Worm (Caenorhabditis elegans) whole organism, L1 larva: ENCODE measurements around the gene clec-25.

ENCODE experiments used
- C04F5.9 ChIP-seq: sonication (generic microtip); optimal IDR thresholded peaks from 2 replicates; lab custom pipeline; 2016; ENCODE audit warnings: missing genetic modification characterization, missing compliant biosample characterization
- Y116A8C.19 ChIP-seq: sonication (generic microtip); optimal IDR thresholded peaks from 2 replicates; lab custom pipeline; 2016; ENCODE audit warnings: missing compliant biosample characterization, missing genetic modification characterization, borderline replicate concordance
- ama-1 ChIP-seq: fragments of 150-350 bp; optimal IDR thresholded peaks from 2 replicates; lab custom pipeline; 2014
- ceh-82 ChIP-seq, 3 experiments: fragments of 150-350 bp in 1 of 3; sonication (generic microtip) in 2 of 3; optimal IDR thresholded peaks; 2 replicates each; lab custom pipeline; 2014 to 2017; ENCODE audit warnings: missing biosample characterization in 3 of 3, missing genetic modification characterization in 3 of 3
- ceh-88 ChIP-seq: fragments of 200-800 bp; sonication (Bioruptor generic); IDR thresholded peaks from 2 replicates; pipeline ENCODE4 v1.3.6; 2022; ENCODE audit warnings: missing genetic modification characterization, missing compliant biosample characterization
- efl-1 ChIP-seq, 4 experiments: fragments of 150-350 bp; optimal IDR thresholded peaks in 3 of 4; peaks in 1 of 4; 1 replicate in 1 of 4; 2 replicates in 3 of 4; lab custom pipeline; 2014; ENCODE audit warnings: missing biosample characterization in 2 of 4, missing genetic modification characterization in 2 of 4, missing genetic modification reagents in 2 of 4
- efl-3 ChIP-seq: fragments of 200-800 bp; sonication (Bioruptor generic); optimal IDR thresholded peaks from 2 replicates; lab custom pipeline; 2018; ENCODE audit warnings: mild to moderate bottlenecking, missing genetic modification characterization, missing compliant biosample characterization
- egl-13 ChIP-seq: sonication (generic microtip); optimal IDR thresholded peaks from 2 replicates; lab custom pipeline; 2016; ENCODE audit warnings: missing genotype, missing genetic modification reagents, missing genetic modification characterization, missing compliant biosample characterization
- egl-27 ChIP-seq, 2 experiments: fragments of 150-350 bp in 1 of 2; sonication (generic microtip); optimal IDR thresholded peaks; 3 replicates each; lab custom pipeline; 2017 to 2018; ENCODE audit warnings: missing biosample characterization in 2 of 2, missing genetic modification characterization in 2 of 2, missing genetic modification reagents in 2 of 2
- fkh-10 ChIP-seq: sonication (generic microtip); optimal IDR thresholded peaks from 2 replicates; lab custom pipeline; 2017; ENCODE audit warnings: missing biosample characterization, missing genetic modification reagents, missing genetic modification characterization
- fkh-4 ChIP-seq: sonication (generic microtip); optimal IDR thresholded peaks from 2 replicates; lab custom pipeline; 2016; ENCODE audit warnings: missing compliant biosample characterization, missing genetic modification characterization, borderline replicate concordance
- fos-1 ChIP-seq: fragments of 150-350 bp; optimal IDR thresholded peaks from 2 replicates; lab custom pipeline; 2014; ENCODE audit warnings: missing biosample characterization, missing genetic modification characterization
- hpl-2 ChIP-seq: fragments of 150-350 bp; optimal IDR thresholded peaks from 2 replicates; lab custom pipeline; 2014; ENCODE audit warnings: missing biosample characterization, missing genetic modification reagents, missing genetic modification characterization
- irx-1 ChIP-seq: sonication (generic microtip); optimal IDR thresholded peaks from 2 replicates; lab custom pipeline; 2016; ENCODE audit warnings: missing genetic modification characterization, missing compliant biosample characterization
- isw-1 ChIP-seq: fragments of 200-800 bp; sonication (Bioruptor generic); IDR thresholded peaks from 2 replicates; pipeline ENCODE4 v1.3.6; 2022; ENCODE audit warnings: missing genetic modification characterization, missing compliant biosample characterization
- jun-1 ChIP-seq: fragments of 150-350 bp; optimal IDR thresholded peaks from 2 replicates; lab custom pipeline; 2014; ENCODE audit warnings: missing biosample characterization, missing genetic modification reagents, missing genetic modification characterization
- lin-14 ChIP-seq: fragments of 200-800 bp; sonication (Bioruptor generic); optimal IDR thresholded peaks from 2 replicates; lab custom pipeline; 2018; ENCODE audit warnings: mild to moderate bottlenecking, missing genetic modification characterization, moderate library complexity, missing compliant biosample characterization
- lin-35 ChIP-seq, 2 experiments: fragments of 150-350 bp; optimal IDR thresholded peaks; 2 replicates each; lab custom pipeline; 2014; ENCODE audit warnings: missing biosample characterization in 2 of 2, missing genetic modification characterization in 2 of 2, missing genetic modification reagents in 2 of 2
- lir-3 ChIP-seq: sonication (generic microtip); optimal IDR thresholded peaks from 2 replicates; lab custom pipeline; 2016; ENCODE audit warnings: mild to moderate bottlenecking, missing genetic modification characterization, moderate library complexity, missing compliant biosample characterization; ENCODE audit not compliant: poor library complexity
- lsy-2 ChIP-seq, 2 experiments: fragments of 150-350 bp; optimal IDR thresholded peaks; 2 replicates each; lab custom pipeline; 2014; ENCODE audit warnings: missing biosample characterization in 2 of 2, missing genetic modification characterization in 2 of 2
- mab-9 ChIP-seq: fragments of 200-800 bp; sonication (Bioruptor generic); IDR thresholded peaks from 2 replicates; pipeline ENCODE4 v1.3.6; 2022; ENCODE audit warnings: missing genetic modification reagents, missing genetic modification characterization, missing compliant biosample characterization
- nhr-20 ChIP-seq: sonication (generic microtip); optimal IDR thresholded peaks from 2 replicates; lab custom pipeline; 2016; ENCODE audit warnings: mild to moderate bottlenecking, missing genetic modification characterization, missing compliant biosample characterization
- nhr-47 ChIP-seq: sonication (generic microtip); optimal IDR thresholded peaks from 2 replicates; lab custom pipeline; 2016; ENCODE audit warnings: mild to moderate bottlenecking, missing genetic modification characterization, moderate library complexity, missing compliant biosample characterization
- nhr-71 ChIP-seq: sonication (generic microtip); optimal IDR thresholded peaks from 2 replicates; lab custom pipeline; 2016; ENCODE audit warnings: mild to moderate bottlenecking, missing genetic modification characterization, moderate library complexity, missing compliant biosample characterization
- nhr-76 ChIP-seq: sonication (generic microtip); optimal IDR thresholded peaks from 2 replicates; lab custom pipeline; 2017; ENCODE audit warnings: missing biosample characterization, missing genetic modification characterization
- nhr-90 ChIP-seq: sonication (generic microtip); optimal IDR thresholded peaks from 2 replicates; lab custom pipeline; 2016; ENCODE audit warnings: mild to moderate bottlenecking, missing genetic modification characterization, missing compliant biosample characterization; ENCODE audit not compliant: poor library complexity
- pax-3 ChIP-seq: fragments of 200-800 bp; sonication (Bioruptor generic); optimal IDR thresholded peaks from 2 replicates; lab custom pipeline; 2018; ENCODE audit warnings: mild to moderate bottlenecking, missing genetic modification characterization, moderate library complexity, missing compliant biosample characterization
- rnt-1 ChIP-seq: sonication (generic microtip); optimal IDR thresholded peaks from 2 replicates; lab custom pipeline; 2016; ENCODE audit warnings: mild to moderate bottlenecking, missing genetic modification characterization, moderate library complexity, missing compliant biosample characterization
- skn-1 ChIP-seq: fragments of 150-350 bp; optimal IDR thresholded peaks from 2 replicates; lab custom pipeline; 2014; ENCODE audit warnings: missing biosample characterization, missing genetic modification characterization
- snpc-4 ChIP-seq: fragments of 150-350 bp; optimal IDR thresholded peaks from 2 replicates; lab custom pipeline; 2014; ENCODE audit warnings: missing biosample characterization, missing genetic modification characterization
- snu-23 ChIP-seq: sonication (generic microtip); optimal IDR thresholded peaks from 2 replicates; lab custom pipeline; 2016; ENCODE audit warnings: missing genetic modification characterization, missing compliant biosample characterization
- sox-4 ChIP-seq: sonication (generic microtip); optimal IDR thresholded peaks from 2 replicates; lab custom pipeline; 2016; ENCODE audit warnings: missing genetic modification characterization, missing compliant biosample characterization
- sptf-1 ChIP-seq: fragments of 150-350 bp; optimal IDR thresholded peaks from 2 replicates; lab custom pipeline; 2014; ENCODE audit warnings: missing biosample characterization, missing genetic modification characterization
- sup-37 ChIP-seq: fragments of 200-800 bp; sonication (Bioruptor generic); optimal IDR thresholded peaks from 2 replicates; lab custom pipeline; 2018; ENCODE audit warnings: mild to moderate bottlenecking, missing genetic modification characterization, missing compliant biosample characterization
- tlp-1 ChIP-seq: fragments of 150-350 bp; optimal IDR thresholded peaks from 2 replicates; lab custom pipeline; 2014; ENCODE audit warnings: missing biosample characterization, missing genetic modification characterization
- unc-130 ChIP-seq: fragments of 150-350 bp; optimal IDR thresholded peaks from 2 replicates; lab custom pipeline; 2017; ENCODE audit warnings: missing biosample characterization, missing genetic modification characterization, inconsistent platforms
- unc-30 ChIP-seq: sonication (generic microtip); optimal IDR thresholded peaks from 2 replicates; lab custom pipeline; 2017; ENCODE audit warnings: missing biosample characterization, missing genetic modification characterization
- unc-98 ChIP-seq: fragments of 200-800 bp; sonication (Bioruptor generic); IDR thresholded peaks from 2 replicates; pipeline ENCODE4 v1.3.6; 2022; ENCODE audit warnings: missing genetic modification characterization, missing compliant biosample characterization
- zag-1 ChIP-seq: fragments of 150-350 bp; optimal IDR thresholded peaks from 2 replicates; lab custom pipeline; 2014; ENCODE audit warnings: missing biosample characterization, missing genetic modification characterization
- zip-4 ChIP-seq: fragments of 200-800 bp; sonication (Bioruptor generic); optimal IDR thresholded peaks from 2 replicates; lab custom pipeline; 2018; ENCODE audit warnings: mild to moderate bottlenecking, missing genetic modification characterization, moderate library complexity, missing compliant biosample characterization
- ztf-4 ChIP-seq: fragments of 150-350 bp; optimal IDR thresholded peaks from 2 replicates; lab custom pipeline; 2014; ENCODE audit warnings: missing biosample characterization, missing genetic modification characterization

clec-25 gene

ce11 chrV:16853956-16854683 lies 11.1 kb downstream of the clec-25 start, which contains the start of the genes clec-35 and clec-27:
Gene clec-35, minus strand, starts transcription at chrV:16854056.
Gene clec-27, plus strand, starts transcription at chrV:16854633.
- no peak for TF ChIP-seq unc-98 (GFP tag; lab: Robert Waterston, UW)

- TF ChIP-seq zag-1 (tag; lab: Kevin White, UChicago) (no peak), C04F5.9 (tag; lab: Kevin White, UChicago) (no peak), snu-23 (GFP tag; lab: Kevin White, UChicago) (no peak), jun-1 (tag; lab: Kevin White, UChicago) (no peak), sup-37 (no peak), sox-4 (no peak), sptf-1 (no peak), tlp-1 (tag; lab: Kevin White, UChicago) (no peak), mab-9 (GFP tag; lab: Robert Waterston, UW) (no peak), nhr-71 (tag; lab: Kevin White, UChicago) (no peak), Y116A8C.19 (tag; lab: Kevin White, UChicago) (no peak), egl-13 (tag; lab: Kevin White, UChicago) (no peak), rnt-1 (tag; lab: Kevin White, UChicago) (no peak), zip-4 (GFP tag; lab: Kevin White, UChicago) (no peak), fkh-4 (tag; lab: Kevin White, UChicago) (no peak), fos-1 (tag; lab: Kevin White, UChicago) (no peak), irx-1 (tag; lab: Kevin White, UChicago) (no peak), egl-27 (tag; optimal IDR thresholded peaks at IDR 0.05; lab: Kevin White, UChicago) (no peak)
Observed at ce11 chrV:16857977-16858479, 15.0 kb downstream of the clec-25 start, which contains the start of the genes clec-31 and clec-22. Gene clec-31, minus strand, starts transcription at chrV:16858077. Gene clec-22, plus strand, starts transcription at chrV:16858429.

ce11 chrV:16861719-16862118 lies 18.7 kb downstream of the clec-25 start, which contains the start of the genes clec-32 and clec-24:
Gene clec-32, minus strand, starts transcription at chrV:16861819.
Gene clec-24, plus strand, starts transcription at chrV:16862012.
- TF ChIP-seq hpl-2 (GFP tag; lab: Kevin White, UChicago) (no peak), lsy-2 (tag; optimal IDR thresholded peaks at IDR 0.05; lab: Kevin White, UChicago) (no peak), ama-1 (lab: Kevin White, UChicago) (no peak), tlp-1 (tag; lab: Kevin White, UChicago) (no peak), lin-35 (GFP tag; optimal IDR thresholded peaks at IDR 0.05; lab: Kevin White, UChicago) (no peak), fkh-10 (GFP tag; lab: Kevin White, UChicago) (no peak), efl-3 (GFP tag; lab: Kevin White, UChicago) (no peak), lir-3 (tag; lab: Kevin White, UChicago) (no peak), lin-14 (GFP tag; lab: Kevin White, UChicago) (no peak), ceh-82 (tag; optimal IDR thresholded peaks at IDR 0.05; lab: Kevin White, UChicago) (no peak)

- TF ChIP-seq fos-1 (tag; lab: Kevin White, UChicago) (no peak), lin-14 (GFP tag; lab: Kevin White, UChicago) (no peak)
Observed at ce11 chrV:16865404-16865803, 22.4 kb downstream of the clec-25 start, which contains the start of gene clec-28. Gene clec-28, plus strand, starts transcription at chrV:16865704.

- no peak for TF ChIP-seq ceh-88 (GFP tag; lab: Robert Waterston, UW)
- no peak for TF ChIP-seq ztf-4 (tag; lab: Kevin White, UChicago)
- TF ChIP-seq nhr-90 (tag; lab: Kevin White, UChicago) = no peak
- TF ChIP-seq lin-35 (GFP tag; optimal IDR thresholded peaks at IDR 0.05; lab: Kevin White, UChicago) = no peak
- no peak for TF ChIP-seq efl-3 (GFP tag; lab: Kevin White, UChicago)
- TF ChIP-seq C04F5.9 (tag; lab: Kevin White, UChicago) = no peak
- TF ChIP-seq zip-4 (GFP tag; lab: Kevin White, UChicago) = no peak
- no peak for TF ChIP-seq nhr-47 (tag; lab: Kevin White, UChicago)
- TF ChIP-seq unc-30 (tag; lab: Kevin White, UChicago) = no peak
- no peak for TF ChIP-seq tlp-1 (tag; lab: Kevin White, UChicago)
- no peak for TF ChIP-seq nhr-76 (tag; lab: Kevin White, UChicago)
- no peak for TF ChIP-seq pax-3
- TF ChIP-seq snpc-4 (tag; lab: Kevin White, UChicago) = no peak
- TF ChIP-seq isw-1 (GFP tag; lab: Robert Waterston, UW) = no peak
- no peak for TF ChIP-seq skn-1 (tag; lab: Kevin White, UChicago)
- no peak for TF ChIP-seq unc-130 (tag; lab: Kevin White, UChicago)
- TF ChIP-seq sptf-1 = no peak
- TF ChIP-seq nhr-20 (tag; lab: Kevin White, UChicago) = no peak
- TF ChIP-seq efl-1 (optimal IDR thresholded peaks at IDR 0.05; lab: Kevin White, UChicago) = no peak
- no peak for TF ChIP-seq efl-1 (GFP tag; optimal IDR thresholded peaks at IDR 0.05 in 1 of 2; lab: Kevin White, UChicago)
- TF ChIP-seq, all 84 proteins: peak for 0
Observed at ce11 chrV:16869740-16870139, 26.7 kb downstream of the clec-25 start, which contains the start of gene clec-33. Gene clec-33, minus strand, starts transcription at chrV:16869840.
